Worm (Caenorhabditis elegans): ENCODE results near the gene ZK285.2.

DNA sequence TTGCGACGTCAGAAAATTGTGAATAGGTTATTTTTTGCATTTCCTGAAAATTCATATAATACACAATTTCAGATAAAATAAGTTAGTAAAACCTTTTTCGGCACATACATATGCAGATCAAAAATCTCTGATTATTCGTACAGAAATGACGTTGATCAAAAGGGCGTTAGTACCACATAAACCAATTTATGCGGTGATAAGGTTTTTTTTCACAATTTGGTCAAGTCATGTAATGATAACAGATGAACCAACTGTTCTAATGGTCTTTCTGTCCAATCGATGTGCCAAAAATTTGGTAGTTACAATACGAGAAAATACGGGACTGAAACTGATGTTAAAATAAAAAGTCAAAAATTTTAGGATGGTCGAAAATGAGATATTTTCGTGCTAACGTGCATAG lies 33.4 kb downstream of the ZK285.2 start:
- no peak for TF ChIP-seq dao-5 (tag; optimal IDR thresholded peaks at IDR 0.05)
- TF ChIP-seq him-1 (tag; optimal IDR thresholded peaks at IDR 0.05): no peak
- TF ChIP-seq W03F9.2 (tag; optimal IDR thresholded peaks at IDR 0.05): no peak
